Worm (Caenorhabditis elegans): ENCODE results near the gene pde-2.
A peak's percentile ranks its signal among the peaks of the same experiment; 100 is the strongest.

The pde-2 gene

ce11 chrIII:8937571-8937970 lies 44.1 kb downstream of the pde-2 start (continued):
- TF ChIP-seq sptf-2 (GFP tag; optimal IDR thresholded peaks at IDR 0.05) (peak; percentile 78), egl-18 (GFP tag; IDR thresholded peaks at IDR 0.05) (no peak), Y67H2A.10 (GFP tag; conservative IDR thresholded peaks at IDR 0.05) (no peak), cebp-1 (GFP tag; IDR thresholded peaks at IDR 0.05) (0 out of 2 replicates have a peak, but pooled peaks have one; percentile 47), cebp-1 (tag; optimal IDR thresholded peaks at IDR 0.05) (no peak), snpc-3.4 (tag; optimal IDR thresholded peaks at IDR 0.05) (peak; percentile 52), F52B5.7 (tag; optimal IDR thresholded peaks at IDR 0.05) (no peak), ceh-100 (GFP tag; IDR thresholded peaks at IDR 0.05) (peak; percentile 65), F57C9.4 (tag; optimal IDR thresholded peaks at IDR 0.05) (peak; percentile 46), ama-1 (optimal IDR thresholded peaks at IDR 0.05) (no peak), ama-1 (GFP tag; optimal IDR thresholded peaks at IDR 0.05) (peak; percentile 58 to 64), dpff-1 (tag; optimal IDR thresholded peaks at IDR 0.05) (no peak), ztf-25 (GFP tag; IDR thresholded peaks at IDR 0.05) (peak; percentile 84; the same call in 1 of the 2 replicates), zfh-2 (GFP tag; conservative IDR thresholded peaks at IDR 0.05) (no peak), snpc-4 (GFP tag; optimal IDR thresholded peaks at IDR 0.05) (peak; percentile 47), snpc-4 (tag; optimal IDR thresholded peaks at IDR 0.05) (peak in 3 of 4 experiments; percentile 65 to 80 (median 66)), ztf-3 (GFP tag; optimal IDR thresholded peaks at IDR 0.05) (peak; percentile 21), T26A5.8 (tag; optimal IDR thresholded peaks at IDR 0.05) (peak; percentile 36), Y56A3A.18 (GFP tag; IDR thresholded peaks at IDR 0.05) (0 out of 2 replicates have a peak, but pooled peaks have one; percentile 43), lin-35 (GFP tag; optimal IDR thresholded peaks at IDR 0.05) (peak in 1 of 3 experiments; percentile 61), attf-3 (GFP tag; conservative IDR thresholded peaks at IDR 0.05) (no peak), dox-1 (GFP tag; IDR thresholded peaks at IDR 0.05) (no peak), snpc-1.3 (tag; optimal IDR thresholded peaks at IDR 0.05; ENCODE audit: insufficient read depth) (peak; percentile 72), F10E7.11 (tag; optimal IDR thresholded peaks at IDR 0.05) (peak; percentile 24), unc-130 (GFP tag; optimal IDR thresholded peaks at IDR 0.05) (peak; percentile 39), athp-1 (tag; optimal IDR thresholded peaks at IDR 0.05) (peak; percentile 78), madf-8 (GFP tag; conservative IDR thresholded peaks at IDR 0.05) (0 out of 2 replicates have a peak, but pooled peaks have one; percentile 24), fkh-3 (tag; optimal IDR thresholded peaks at IDR 0.05) (peak; percentile 66), tbp1 (GFP tag; optimal IDR thresholded peaks at IDR 0.05) (peak; percentile 94), ekl-4 (GFP tag; IDR thresholded peaks at IDR 0.05) (peak; percentile 76; the same call in 1 of the 2 replicates), nhr-179 (tag; optimal IDR thresholded peaks at IDR 0.05) (peak; percentile 33), ceh-79 (tag; optimal IDR thresholded peaks at IDR 0.05) (no peak), ccch-3 (GFP tag; optimal IDR thresholded peaks at IDR 0.05) (no peak), F22D6.2 (tag; optimal IDR thresholded peaks at IDR 0.05) (peak; percentile 36), hrde-1 (tag; optimal IDR thresholded peaks at IDR 0.05; ENCODE audit: borderline replicate concordance) (peak; percentile 66), him-1 (tag; optimal IDR thresholded peaks at IDR 0.05) (peak; percentile 97), dpl-1 (GFP tag; optimal IDR thresholded peaks at IDR 0.05) (no peak)

DNA sequence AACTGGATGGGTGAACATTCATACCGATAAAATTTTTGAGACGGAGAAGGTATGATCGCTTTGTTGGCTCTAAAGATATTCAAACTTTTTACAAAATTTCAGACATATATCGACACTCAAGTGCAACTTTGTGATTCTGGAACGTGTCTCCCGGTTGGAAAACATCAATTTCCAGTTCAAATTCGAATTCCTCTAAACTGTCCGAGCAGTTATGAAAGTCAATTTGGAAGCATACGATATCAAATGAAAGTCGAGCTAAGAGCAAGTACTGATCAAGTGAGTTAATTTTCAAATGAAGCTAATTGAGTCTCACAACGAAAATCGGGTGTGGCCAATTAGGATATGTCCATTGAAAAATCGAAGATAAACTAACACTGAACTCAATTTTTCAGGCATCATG lies 47.3 kb downstream of the pde-2 start:
- TF ChIP-seq unc-130 (GFP tag; optimal IDR thresholded peaks at IDR 0.05) = no peak
- TF ChIP-seq ekl-4 (GFP tag; IDR thresholded peaks at IDR 0.05) = no peak
- no peak for TF ChIP-seq C06A6.2 (GFP tag; conservative IDR thresholded peaks at IDR 0.05)
- TF ChIP-seq Y53F4B.3 (GFP tag; IDR thresholded peaks at IDR 0.05) = no peak
- no peak for TF ChIP-seq F39B2.1 (GFP tag; IDR thresholded peaks at IDR 0.05)
- TF ChIP-seq attf-6 (GFP tag; IDR thresholded peaks at IDR 0.05) = no peak
- no peak for TF ChIP-seq B0019.2 (GFP tag; conservative IDR thresholded peaks at IDR 0.05)

All from whole organism, young adult.